Fruit fly (Drosophila melanogaster): ENCODE measurements around the gene CG12814.

CG12814 gene

dm6 chr3R:10133419-10134340, 55.7 kb downstream of the CG12814 start:
- TF ChIP-seq usp (GFP tag; optimal IDR thresholded peaks at IDR 0.05), result no peak
- peak; percentile 32 for TF ChIP-seq psq (optimal IDR thresholded peaks at IDR 0.05)
- TF ChIP-seq pan (optimal IDR thresholded peaks at IDR 0.05), result no peak
- peak; percentile 32 for TF ChIP-seq CG8478 (optimal IDR thresholded peaks at IDR 0.05)
- no peak for TF ChIP-seq Dll (optimal IDR thresholded peaks at IDR 0.05)

- TF ChIP-seq EcR (GFP tag; optimal IDR thresholded peaks at IDR 0.05) (no peak), psq (optimal IDR thresholded peaks at IDR 0.05) (no peak)
These were observed 56.4 kb downstream of the CG12814 start for dm6 chr3R:10132906-10133416.

dm6 chr3R:10130975-10131529, 58.4 kb downstream of the CG12814 start:
- TF ChIP-seq usp (GFP tag; optimal IDR thresholded peaks at IDR 0.05) (no peak), pan (optimal IDR thresholded peaks at IDR 0.05) (no peak), psq (optimal IDR thresholded peaks at IDR 0.05) (no peak), EcR (GFP tag; optimal IDR thresholded peaks at IDR 0.05) (no peak), CG8478 (optimal IDR thresholded peaks at IDR 0.05) (no peak), Dll (optimal IDR thresholded peaks at IDR 0.05) (no peak)

- no peak for TF ChIP-seq usp (GFP tag; optimal IDR thresholded peaks at IDR 0.05)
- TF ChIP-seq CG8478 (optimal IDR thresholded peaks at IDR 0.05), result no peak
- TF ChIP-seq EcR (GFP tag; optimal IDR thresholded peaks at IDR 0.05), result no peak
- TF ChIP-seq pan (optimal IDR thresholded peaks at IDR 0.05), result no peak
- TF ChIP-seq Dll (optimal IDR thresholded peaks at IDR 0.05), result no peak
These were observed 59.3 kb downstream of the CG12814 start for dm6 chr3R:10130091-10130490.

dm6 chr3R:10125477-10125876, 63.9 kb downstream of the CG12814 start, which contains the start of gene knk:
knk (minus strand) TSS chr3R:10125664.
- TF ChIP-seq CG8478 (optimal IDR thresholded peaks at IDR 0.05), result no peak
- TF ChIP-seq EcR (GFP tag; optimal IDR thresholded peaks at IDR 0.05), result no peak
- no peak for TF ChIP-seq psq (optimal IDR thresholded peaks at IDR 0.05)
- TF ChIP-seq pan (optimal IDR thresholded peaks at IDR 0.05), result no peak
- TF ChIP-seq usp (GFP tag; optimal IDR thresholded peaks at IDR 0.05), result no peak
- TF ChIP-seq Dll (optimal IDR thresholded peaks at IDR 0.05), result no peak

- TF ChIP-seq pan (optimal IDR thresholded peaks at IDR 0.05) (no peak), Dll (optimal IDR thresholded peaks at IDR 0.05) (no peak), usp (GFP tag; optimal IDR thresholded peaks at IDR 0.05) (no peak), CG8478 (optimal IDR thresholded peaks at IDR 0.05) (no peak), psq (optimal IDR thresholded peaks at IDR 0.05) (no peak), EcR (GFP tag; optimal IDR thresholded peaks at IDR 0.05) (no peak)
These were observed 64.6 kb downstream of the CG12814 start for dm6 chr3R:10124764-10125163.

dm6 chr3R:10121266-10121904, 68.0 kb downstream of the CG12814 start, which contains the start of the genes gammaSnap2 and ATPsynepsilonL:
gammaSnap2 (minus strand) TSS chr3R:10121400.
ATPsynepsilonL (plus strand) TSS chr3R:10121773.
- no peak for TF ChIP-seq Dll (optimal IDR thresholded peaks at IDR 0.05)
- TF ChIP-seq psq (optimal IDR thresholded peaks at IDR 0.05), result no peak
- TF ChIP-seq usp (GFP tag; optimal IDR thresholded peaks at IDR 0.05), result no peak
- TF ChIP-seq EcR (GFP tag; optimal IDR thresholded peaks at IDR 0.05), result no peak
- TF ChIP-seq pan (optimal IDR thresholded peaks at IDR 0.05), result no peak
- TF ChIP-seq CG8478 (optimal IDR thresholded peaks at IDR 0.05), result no peak

Data from whole organism.